Fruit fly (Drosophila melanogaster) whole organism, embryonic: ENCODE measurements around the gene GAPcenA.
A peak's percentile ranks its signal among the peaks of the same experiment; 100 is the strongest.

Experiments used
- Atf3 ChIP-seq: fragments of 200-800 bp; sonication (Bioruptor generic); optimal IDR thresholded peaks from 3 replicates; lab custom pipeline; 2016; ENCODE audit warnings: missing biosample characterization, missing genetic modification characterization
- CG10209 ChIP-seq: fragments of 200-800 bp; sonication (Bioruptor generic); optimal IDR thresholded peaks from 3 replicates; lab custom pipeline; 2017; ENCODE audit warnings: missing biosample characterization, mild to moderate bottlenecking, missing genetic modification characterization, missing genetic modification reagents
- CG10274 ChIP-seq: fragments of 200-800 bp; sonication (Bioruptor generic); optimal IDR thresholded peaks from 3 replicates; lab custom pipeline; 2017; ENCODE audit warnings: missing biosample characterization, mild to moderate bottlenecking, missing genetic modification characterization
- CG11560 ChIP-seq: fragments of 200-800 bp; sonication (Bioruptor generic); IDR thresholded peaks from 3 replicates; pipeline ENCODE4 v1.3.6; 2022; ENCODE audit warnings: missing biosample characterization, missing genetic modification characterization
- CG11696 ChIP-seq: fragments of 200-800 bp; sonication (Bioruptor generic); IDR thresholded peaks from 2 replicates; pipeline ENCODE4 v1.3.6; 2022; ENCODE audit warnings: missing biosample characterization, missing genetic modification characterization
- CG14014 ChIP-seq: fragments of 200-800 bp; sonication (Bioruptor generic); IDR thresholded peaks from 2 replicates; pipeline ENCODE4 v1.3.6; 2022; ENCODE audit warnings: missing biosample characterization, missing genetic modification characterization
- CG15073 ChIP-seq: fragments of 200-800 bp; sonication (Bioruptor generic); optimal IDR thresholded peaks from 2 replicates; lab custom pipeline; 2016; ENCODE audit warnings: missing biosample characterization, missing genetic modification characterization
- CG1647 ChIP-seq: fragments of 200-800 bp; sonication (Bioruptor generic); optimal IDR thresholded peaks from 3 replicates; lab custom pipeline; 2016; ENCODE audit warnings: missing biosample characterization, missing genetic modification characterization
- CG16815 ChIP-seq: fragments of 200-800 bp; sonication (Bioruptor generic); optimal IDR thresholded peaks from 3 replicates; lab custom pipeline; 2017; ENCODE audit warnings: missing biosample characterization, mild to moderate bottlenecking, missing genetic modification characterization
- CG17328 ChIP-seq: fragments of 200-800 bp; sonication (Bioruptor generic); IDR thresholded peaks from 2 replicates; pipeline ENCODE4 v1.3.6; 2022; ENCODE audit warnings: missing biosample characterization, missing genetic modification characterization
- CG1792 ChIP-seq: fragments of 200-800 bp; sonication (Bioruptor generic); optimal IDR thresholded peaks from 2 replicates; lab custom pipeline; 2016; ENCODE audit warnings: missing biosample characterization, missing genetic modification characterization
- CG18764 ChIP-seq: fragments of 200-800 bp; sonication (Bioruptor generic); optimal IDR thresholded peaks from 3 replicates; lab custom pipeline; 2016; ENCODE audit warnings: missing biosample characterization, missing genetic modification characterization
- CG2120 ChIP-seq: fragments of 200-800 bp; sonication (Bioruptor generic); optimal IDR thresholded peaks from 3 replicates; lab custom pipeline; 2016; ENCODE audit warnings: missing biosample characterization, missing genetic modification characterization
- CG2199 ChIP-seq: fragments of 200-800 bp; sonication (Bioruptor generic); IDR thresholded peaks from 3 replicates; pipeline ENCODE4 v1.3.6; 2022; ENCODE audit warnings: missing biosample characterization, missing genetic modification characterization
- CG4360 ChIP-seq: fragments of 200-800 bp; sonication (Bioruptor generic); IDR thresholded peaks from 2 replicates; pipeline ENCODE4 v1.3.6; 2022; ENCODE audit warnings: missing biosample characterization, missing genetic modification characterization
- CG43689 ChIP-seq: fragments of 200-800 bp; sonication (Bioruptor generic); IDR thresholded peaks from 2 replicates; pipeline ENCODE4 v1.3.6; 2022; ENCODE audit warnings: missing biosample characterization, missing genetic modification characterization
- CG4730 ChIP-seq: fragments of 200-800 bp; sonication (Bioruptor generic); IDR thresholded peaks from 2 replicates; pipeline ENCODE4 v1.3.6; 2022; ENCODE audit warnings: missing biosample characterization, missing genetic modification characterization
- CG5180 ChIP-seq: fragments of 200-800 bp; sonication (Bioruptor generic); optimal IDR thresholded peaks from 3 replicates; lab custom pipeline; 2017; ENCODE audit warnings: missing biosample characterization, missing genetic modification characterization, mild to moderate bottlenecking, moderate library complexity, missing genetic modification reagents
- CG5245 ChIP-seq: fragments of 200-800 bp; sonication (Bioruptor generic); optimal IDR thresholded peaks from 3 replicates; lab custom pipeline; 2016; ENCODE audit warnings: missing biosample characterization, missing genetic modification characterization
- CG7839 ChIP-seq: fragments of 200-800 bp; sonication (Bioruptor generic); optimal IDR thresholded peaks from 3 replicates; lab custom pipeline; 2018; ENCODE audit warnings: missing biosample characterization, mild to moderate bottlenecking, missing genetic modification characterization, moderate library complexity
- CG7928 ChIP-seq: fragments of 200-800 bp; sonication (Bioruptor generic); optimal IDR thresholded peaks from 2 replicates; lab custom pipeline; 2017; ENCODE audit warnings: missing biosample characterization, mild to moderate bottlenecking, missing genetic modification characterization
- CG9817 ChIP-seq: fragments of 200-800 bp; sonication (Bioruptor generic); optimal IDR thresholded peaks from 2 replicates; lab custom pipeline; 2018; ENCODE audit warnings: missing biosample characterization, mild to moderate bottlenecking, missing genetic modification characterization, moderate library complexity
- D19B ChIP-seq: fragments of 200-800 bp; sonication (Bioruptor generic); optimal IDR thresholded peaks from 2 replicates; lab custom pipeline; 2017; ENCODE audit warnings: missing biosample characterization, mild to moderate bottlenecking, missing genetic modification characterization
- Dip2 ChIP-seq: fragments of 200-800 bp; sonication (Bioruptor generic); IDR thresholded peaks from 2 replicates; pipeline ENCODE4 v1.3.6; 2022; ENCODE audit warnings: missing biosample characterization, missing genetic modification characterization
- Doc2 ChIP-seq: fragments of 200-800 bp; sonication (Bioruptor generic); IDR thresholded peaks from 2 replicates; pipeline ENCODE4 v1.3.6; 2022; ENCODE audit warnings: missing biosample characterization, missing genetic modification characterization
- Dp ChIP-seq: fragments of 200-800 bp; sonication (Bioruptor generic); optimal IDR thresholded peaks from 2 replicates; lab custom pipeline; 2018; ENCODE audit warnings: missing biosample characterization, mild to moderate bottlenecking, missing genetic modification characterization, moderate library complexity
- Fer2 ChIP-seq: fragments of 200-800 bp; sonication (Bioruptor generic); optimal IDR thresholded peaks from 2 replicates; lab custom pipeline; 2018; ENCODE audit warnings: missing biosample characterization, mild to moderate bottlenecking, missing genetic modification characterization, moderate library complexity
- Gsc ChIP-seq: fragments of 200-800 bp; sonication (Bioruptor generic); IDR thresholded peaks from 2 replicates; pipeline ENCODE4 v1.3.6; 2022; ENCODE audit warnings: missing biosample characterization, missing genetic modification characterization
- Gug ChIP-seq: fragments of 200-800 bp; sonication (Bioruptor generic); IDR thresholded peaks from 4 replicates; pipeline ENCODE4 v1.3.6; 2022; ENCODE audit warnings: missing biosample characterization, missing genetic modification characterization
- Nf-YC ChIP-seq: fragments of 200-800 bp; optimal IDR thresholded peaks from 3 replicates; lab custom pipeline; 2019; ENCODE audit warnings: missing biosample characterization, mild to moderate bottlenecking, missing genetic modification characterization, moderate library complexity
- Sox100B ChIP-seq: fragments of 200-800 bp; sonication (Bioruptor generic); optimal IDR thresholded peaks from 3 replicates; lab custom pipeline; 2018; ENCODE audit warnings: missing biosample characterization, mild to moderate bottlenecking, missing genetic modification characterization
- abd-A ChIP-seq: fragments of 200-800 bp; sonication (Bioruptor generic); optimal IDR thresholded peaks from 3 replicates; lab custom pipeline; 2019; ENCODE audit warnings: missing biosample characterization, mild to moderate bottlenecking, missing genetic modification characterization, moderate library complexity
- amos ChIP-seq: fragments of 200-800 bp; sonication (Bioruptor generic); IDR thresholded peaks from 2 replicates; pipeline ENCODE4 v1.3.6; 2022; ENCODE audit warnings: missing biosample characterization, missing genetic modification characterization; ENCODE audit not compliant: partially characterized antibody
- az2 ChIP-seq: fragments of 200-800 bp; sonication (Bioruptor generic); optimal IDR thresholded peaks from 3 replicates; lab custom pipeline; 2016; ENCODE audit warnings: missing biosample characterization, missing genetic modification characterization
- bab2 ChIP-seq: fragments of 200-800 bp; sonication (Bioruptor generic); optimal IDR thresholded peaks from 2 replicates; lab custom pipeline; 2016; ENCODE audit warnings: missing biosample characterization, missing genetic modification characterization
- bbx ChIP-seq: fragments of 200-800 bp; sonication (Bioruptor generic); IDR thresholded peaks from 2 replicates; pipeline ENCODE4 v1.3.6; 2022; ENCODE audit warnings: missing biosample characterization, missing genetic modification characterization; ENCODE audit not compliant: partially characterized antibody
- ci ChIP-seq: fragments of 200-800 bp; sonication (Bioruptor generic); IDR thresholded peaks from 3 replicates; pipeline ENCODE4 v1.3.6; 2022; ENCODE audit warnings: missing biosample characterization, missing genetic modification characterization
- danr ChIP-seq: fragments of 200-800 bp; sonication (Bioruptor generic); IDR thresholded peaks from 2 replicates; pipeline ENCODE4 v1.3.6; 2022; ENCODE audit warnings: missing biosample characterization, missing genetic modification characterization
- dysf ChIP-seq: fragments of 200-800 bp; sonication (Bioruptor generic); IDR thresholded peaks from 3 replicates; pipeline ENCODE4 v1.3.6; 2022; ENCODE audit warnings: missing biosample characterization, missing genetic modification characterization
- emc ChIP-seq: fragments of 200-800 bp; sonication (Bioruptor generic); optimal IDR thresholded peaks from 2 replicates; lab custom pipeline; 2016; ENCODE audit warnings: missing biosample characterization, missing genetic modification characterization
- fd96Cb ChIP-seq: fragments of 200-800 bp; sonication (Bioruptor generic); optimal IDR thresholded peaks from 2 replicates; lab custom pipeline; 2018; ENCODE audit warnings: missing biosample characterization, mild to moderate bottlenecking, missing genetic modification characterization, moderate library complexity
- hbn ChIP-seq: fragments of 200-800 bp; sonication (Bioruptor generic); IDR thresholded peaks from 2 replicates; pipeline ENCODE4 v1.3.6; 2022; ENCODE audit warnings: missing biosample characterization, missing genetic modification characterization; ENCODE audit not compliant: partially characterized antibody
- inv ChIP-seq: fragments of 200-800 bp; sonication (Bioruptor generic); IDR thresholded peaks from 2 replicates; pipeline ENCODE4 v1.3.6; 2022; ENCODE audit warnings: missing biosample characterization, missing genetic modification characterization; ENCODE audit not compliant: partially characterized antibody
- lab ChIP-seq: fragments of 200-800 bp; sonication (Bioruptor generic); optimal IDR thresholded peaks from 3 replicates; lab custom pipeline; 2017; ENCODE audit warnings: missing biosample characterization, missing genetic modification characterization, mild to moderate bottlenecking, moderate library complexity, missing genetic modification reagents
- maf-S ChIP-seq: fragments of 200-800 bp; sonication (Bioruptor generic); optimal IDR thresholded peaks from 2 replicates; lab custom pipeline; 2016; ENCODE audit warnings: missing biosample characterization, missing genetic modification characterization
- mirr ChIP-seq: fragments of 200-800 bp; sonication (Bioruptor generic); optimal IDR thresholded peaks from 3 replicates; lab custom pipeline; 2018; ENCODE audit warnings: missing biosample characterization, mild to moderate bottlenecking, missing genetic modification characterization
- rib ChIP-seq: fragments of 200-800 bp; sonication (Bioruptor generic); IDR thresholded peaks from 2 replicates; pipeline ENCODE4 v1.3.6; 2022; ENCODE audit warnings: missing biosample characterization, missing genetic modification characterization
- row ChIP-seq: fragments of 200-800 bp; sonication (Bioruptor generic); IDR thresholded peaks from 3 replicates; pipeline ENCODE4 v1.3.6; 2022; ENCODE audit warnings: missing biosample characterization, missing genetic modification characterization
- sc ChIP-seq, 3 experiments: fragments of >200 bp in 2 of 3; fragments of 200-800 bp in 1 of 3; sonication (Bioruptor generic) in 1 of 3; optimal IDR thresholded peaks; 2 replicates in 2 of 3; 3 replicates in 1 of 3; lab custom pipeline; 2017; ENCODE audit warnings: mild to moderate bottlenecking in 1 of 3, missing biosample characterization in 1 of 3, missing genetic modification characterization in 1 of 3, missing genetic modification reagents in 1 of 3
- tio ChIP-seq: fragments of 200-800 bp; sonication (Bioruptor generic); optimal IDR thresholded peaks from 2 replicates; lab custom pipeline; 2017; ENCODE audit warnings: missing biosample characterization, missing genetic modification characterization, inconsistent platforms
- tup ChIP-seq: fragments of 200-800 bp; sonication (Bioruptor generic); optimal IDR thresholded peaks from 2 replicates; lab custom pipeline; 2016; ENCODE audit warnings: missing biosample characterization, mild to moderate bottlenecking, missing genetic modification characterization, moderate library complexity
- wdn ChIP-seq: fragments of 200-800 bp; sonication (Bioruptor generic); IDR thresholded peaks from 2 replicates; pipeline ENCODE4 v1.3.6; 2022; ENCODE audit warnings: missing biosample characterization, missing genetic modification characterization

GAPcenA gene

dm6 chr3L:8338921-8339320 is 7.4 kb upstream of the GAPcenA start, which contains the start of gene Pex2 (continued):
- TF ChIP-seq lab (GFP tag; lab: Kevin White, UChicago) (peak; percentile 30), CG11560 (no peak), CG43689 (GFP tag; lab: Robert Waterston, UW) (no peak), D19B (GFP tag; lab: Kevin White, UChicago) (no peak), Atf3 (GFP tag; lab: Kevin White, UChicago) (no peak), Doc2 (GFP tag; lab: Robert Waterston, UW) (no peak), CG1792 (GFP tag; lab: Kevin White, UChicago) (no peak), CG18764 (GFP tag; lab: Kevin White, UChicago) (no peak), emc (GFP tag; lab: Kevin White, UChicago) (no peak), CG4730 (GFP tag; lab: Robert Waterston, UW) (no peak), CG4360 (GFP tag; lab: Robert Waterston, UW) (no peak), bab2 (GFP tag; lab: Kevin White, UChicago) (no peak), CG5245 (GFP tag; lab: Kevin White, UChicago) (no peak), bbx (GFP tag; lab: Robert Waterston, UW) (peak; percentile 48; the same call in 1 of the 2 replicates), hbn (GFP tag; lab: Robert Waterston, UW) (no peak), tio (GFP tag; lab: Kevin White, UChicago) (no peak), Sox100B (GFP tag; lab: Kevin White, UChicago) (peak; percentile 5), Dp (GFP tag; lab: Kevin White, UChicago) (peak; percentile 98), CG7839 (no peak), CG2120 (GFP tag; lab: Kevin White, UChicago) (peak; percentile 32), CG14014 (GFP tag; lab: Robert Waterston, UW) (no peak), Gsc (GFP tag; lab: Robert Waterston, UW) (no peak), CG9817 (tag; lab: Kevin White, UChicago) (no peak), Nf-YC (tag; lab: Kevin White, UChicago) (no peak), az2 (GFP tag; lab: Kevin White, UChicago) (no peak), sc (optimal IDR thresholded peaks at IDR 0.05; lab: Kevin White, UChicago) (no peak), sc (GFP tag; optimal IDR thresholded peaks at IDR 0.05; lab: Kevin White, UChicago) (no peak), amos (GFP tag; lab: Robert Waterston, UW) (no peak; the same call in 1 of the 2 replicates), wdn (GFP tag; lab: Robert Waterston, UW) (no peak), maf-S (GFP tag; lab: Kevin White, UChicago) (no peak), row (GFP tag; lab: Robert Waterston, UW) (no peak), danr (GFP tag; lab: Robert Waterston, UW) (no peak), Dip2 (GFP tag; lab: Robert Waterston, UW) (no peak), ci (GFP tag; lab: Robert Waterston, UW) (no peak; the same call in 2 of the 3 replicates), tup (GFP tag; lab: Kevin White, UChicago) (no peak), CG16815 (no peak), CG10209 (GFP tag; lab: Kevin White, UChicago) (no peak), abd-A (tag; lab: Kevin White, UChicago) (no peak), rib (GFP tag; lab: Robert Waterston, UW) (no peak), Gug (GFP tag; lab: Robert Waterston, UW) (no peak), CG15073 (no peak), Fer2 (no peak), CG10274 (GFP tag; lab: Kevin White, UChicago) (no peak), CG7928 (GFP tag; lab: Kevin White, UChicago) (no peak), CG17328 (GFP tag; lab: Robert Waterston, UW) (no peak), dysf (GFP tag; lab: Robert Waterston, UW) (no peak), fd96Cb (no peak), inv (GFP tag; lab: Robert Waterston, UW) (no peak), CG2199 (GFP tag; lab: Robert Waterston, UW) (no peak), CG1647 (GFP tag; lab: Kevin White, UChicago) (no peak), CG5180 (GFP tag; lab: Kevin White, UChicago) (no peak), mirr (no peak), CG11696 (no peak)
